Fruit fly (Drosophila melanogaster) whole organism, embryonic: Measurements from ENCODE around the gene Vdup1.
A peak's percentile ranks its signal among the peaks of the same experiment; 100 is the strongest.

ENCODE experiments used
- Aef1 ChIP-seq: fragments of 200-800 bp; sonication (Bioruptor generic); IDR thresholded peaks from 3 replicates; pipeline ENCODE4 v1.3.6; 2022; ENCODE audit warnings: missing biosample characterization, missing genetic modification characterization
- C15 ChIP-seq: fragments of 200-800 bp; sonication (Bioruptor generic); IDR thresholded peaks from 3 replicates; pipeline ENCODE4 v1.3.6; 2022; ENCODE audit warnings: missing biosample characterization, missing genetic modification characterization
- CG10543 ChIP-seq: fragments of 200-800 bp; sonication (Bioruptor generic); optimal IDR thresholded peaks from 3 replicates; lab custom pipeline; 2017; ENCODE audit warnings: missing biosample characterization, mild to moderate bottlenecking, missing genetic modification characterization, moderate library complexity
- CG10959 ChIP-seq: fragments of 200-800 bp; sonication (Bioruptor generic); IDR thresholded peaks from 2 replicates; pipeline ENCODE4 v1.3.6; 2022; ENCODE audit warnings: missing biosample characterization, missing genetic modification characterization
- CG10979 ChIP-seq: fragments of 200-800 bp; sonication (Bioruptor generic); optimal IDR thresholded peaks from 2 replicates; lab custom pipeline; 2018; ENCODE audit warnings: missing biosample characterization, mild to moderate bottlenecking, missing genetic modification characterization, moderate library complexity
- CG12155 ChIP-seq: fragments of 200-800 bp; sonication (Bioruptor generic); optimal IDR thresholded peaks from 3 replicates; lab custom pipeline; 2016; ENCODE audit warnings: missing biosample characterization, missing genetic modification characterization
- CG13424 ChIP-seq: fragments of 200-800 bp; sonication (Bioruptor generic); optimal IDR thresholded peaks from 2 replicates; lab custom pipeline; 2019; ENCODE audit warnings: missing biosample characterization, mild to moderate bottlenecking, missing genetic modification characterization, moderate library complexity
- CG14441 ChIP-seq: fragments of 200-800 bp; sonication (Bioruptor generic); IDR thresholded peaks from 2 replicates; pipeline ENCODE4 v1.3.6; 2022; ENCODE audit warnings: missing biosample characterization, missing genetic modification characterization
- CG14860 ChIP-seq: fragments of 200-800 bp; sonication (Bioruptor generic); IDR thresholded peaks from 3 replicates; pipeline ENCODE4 v1.3.6; 2022; ENCODE audit warnings: missing biosample characterization, missing genetic modification characterization; ENCODE audit not compliant: partially characterized antibody
- CG15269 ChIP-seq: fragments of 200-800 bp; sonication (Bioruptor generic); optimal IDR thresholded peaks from 2 replicates; lab custom pipeline; 2018; ENCODE audit warnings: missing biosample characterization, mild to moderate bottlenecking, missing genetic modification characterization, moderate library complexity
- CG1603 ChIP-seq: fragments of 200-800 bp; sonication (Bioruptor generic); optimal IDR thresholded peaks from 2 replicates; lab custom pipeline; 2019; ENCODE audit warnings: missing biosample characterization, mild to moderate bottlenecking, missing genetic modification characterization, moderate library complexity
- CG17612 ChIP-seq: fragments of 200-800 bp; sonication (Bioruptor generic); IDR thresholded peaks from 2 replicates; pipeline ENCODE4 v1.3.6; 2022; ENCODE audit warnings: missing biosample characterization, missing genetic modification characterization
- CG2120 ChIP-seq: fragments of 200-800 bp; sonication (Bioruptor generic); optimal IDR thresholded peaks from 3 replicates; lab custom pipeline; 2016; ENCODE audit warnings: missing biosample characterization, missing genetic modification characterization
- CG3065 ChIP-seq: fragments of 200-800 bp; sonication (Bioruptor generic); optimal IDR thresholded peaks from 2 replicates; lab custom pipeline; 2016; ENCODE audit warnings: missing biosample characterization, missing genetic modification characterization
- CG31224 ChIP-seq: fragments of 200-800 bp; sonication (Bioruptor generic); IDR thresholded peaks from 2 replicates; pipeline ENCODE4 v1.3.6; 2022; ENCODE audit warnings: missing biosample characterization, missing genetic modification characterization
- CG33213 ChIP-seq: fragments of 200-800 bp; sonication (Bioruptor generic); optimal IDR thresholded peaks from 3 replicates; lab custom pipeline; 2016; ENCODE audit warnings: missing biosample characterization, missing genetic modification characterization
- CG34376 ChIP-seq: fragments of 200-800 bp; sonication (Bioruptor generic); optimal IDR thresholded peaks from 2 replicates; lab custom pipeline; 2018; ENCODE audit warnings: missing biosample characterization, mild to moderate bottlenecking, missing genetic modification characterization
- CG4404 ChIP-seq: fragments of 200-800 bp; sonication (Bioruptor generic); IDR thresholded peaks from 2 replicates; pipeline ENCODE4 v1.3.6; 2022; ENCODE audit warnings: missing biosample characterization, missing genetic modification characterization
- CG6654 ChIP-seq: fragments of 200-800 bp; sonication (Bioruptor generic); optimal IDR thresholded peaks from 2 replicates; lab custom pipeline; 2017; ENCODE audit warnings: missing biosample characterization, mild to moderate bottlenecking, missing genetic modification characterization
- CG6791 ChIP-seq: fragments of 200-800 bp; sonication (Bioruptor generic); IDR thresholded peaks from 3 replicates; pipeline ENCODE4 v1.3.6; 2022; ENCODE audit warnings: missing biosample characterization, missing genetic modification characterization; ENCODE audit not compliant: partially characterized antibody
- CG9727 ChIP-seq: fragments of 200-800 bp; sonication (Bioruptor generic); optimal IDR thresholded peaks from 3 replicates; lab custom pipeline; 2017; ENCODE audit warnings: missing biosample characterization, mild to moderate bottlenecking, missing genetic modification characterization
- D ChIP-seq, 2 experiments: fragments of 200-800 bp in 1 of 2; fragments of >200 bp in 1 of 2; sonication (Bioruptor generic) in 1 of 2; optimal IDR thresholded peaks; 2 replicates in 1 of 2; 3 replicates in 1 of 2; lab custom pipeline; 2017; ENCODE audit warnings: mild to moderate bottlenecking in 1 of 2, missing biosample characterization in 1 of 2, missing genetic modification characterization in 1 of 2, missing genetic modification reagents in 1 of 2
- Dbx ChIP-seq: fragments of 200-800 bp; sonication (Bioruptor generic); IDR thresholded peaks from 3 replicates; pipeline ENCODE4 v1.3.6; 2022; ENCODE audit warnings: missing biosample characterization, missing genetic modification characterization
- Dip2 ChIP-seq: fragments of 200-800 bp; sonication (Bioruptor generic); IDR thresholded peaks from 2 replicates; pipeline ENCODE4 v1.3.6; 2022; ENCODE audit warnings: missing biosample characterization, missing genetic modification characterization
- Dref ChIP-seq: fragments of 200-800 bp; sonication (Bioruptor generic); IDR thresholded peaks from 2 replicates; pipeline ENCODE4 v1.3.6; 2022; ENCODE audit warnings: missing biosample characterization, missing genetic modification characterization
- E2f1 ChIP-seq: fragments of 200-800 bp; sonication (Bioruptor generic); IDR thresholded peaks from 2 replicates; pipeline ENCODE4 v1.3.6; 2022; ENCODE audit warnings: missing biosample characterization, missing genetic modification characterization
- E2f2 ChIP-seq: fragments of 200-800 bp; sonication (Bioruptor generic); IDR thresholded peaks from 2 replicates; pipeline ENCODE4 v1.3.6; 2022; ENCODE audit warnings: missing biosample characterization, missing genetic modification characterization
- HLH3B ChIP-seq: fragments of 200-800 bp; sonication (Bioruptor generic); IDR thresholded peaks from 2 replicates; pipeline ENCODE4 v1.3.6; 2022; ENCODE audit warnings: missing biosample characterization, missing genetic modification characterization
- HLHmδ ChIP-seq: fragments of 200-800 bp; sonication (Bioruptor generic); optimal IDR thresholded peaks from 2 replicates; lab custom pipeline; 2018; ENCODE audit warnings: missing biosample characterization, mild to moderate bottlenecking, missing genetic modification characterization, moderate library complexity
- Hr39 ChIP-seq: fragments of >200 bp; optimal IDR thresholded peaks from 2 replicates; lab custom pipeline; 2017
- MBD-R2 ChIP-seq: fragments of 200-800 bp; sonication (Bioruptor generic); IDR thresholded peaks from 2 replicates; pipeline ENCODE4 v1.3.6; 2022; ENCODE audit warnings: missing biosample characterization, missing genetic modification characterization
- Mes4 ChIP-seq: fragments of 200-800 bp; sonication (Bioruptor generic); optimal IDR thresholded peaks from 2 replicates; lab custom pipeline; 2016; ENCODE audit warnings: missing biosample characterization, missing genetic modification characterization
- Myb ChIP-seq: fragments of 200-800 bp; sonication (Bioruptor generic); optimal IDR thresholded peaks from 2 replicates; lab custom pipeline; 2016; ENCODE audit warnings: missing biosample characterization, missing genetic modification characterization
- Sox102F ChIP-seq: fragments of 200-800 bp; sonication (Bioruptor generic); optimal IDR thresholded peaks from 2 replicates; lab custom pipeline; 2018; ENCODE audit warnings: missing biosample characterization, mild to moderate bottlenecking, missing genetic modification characterization, moderate library complexity
- ci ChIP-seq: fragments of 200-800 bp; sonication (Bioruptor generic); IDR thresholded peaks from 3 replicates; pipeline ENCODE4 v1.3.6; 2022; ENCODE audit warnings: missing biosample characterization, missing genetic modification characterization
- hb ChIP-seq: fragments of 200-800 bp; sonication (Bioruptor generic); IDR thresholded peaks from 3 replicates; pipeline ENCODE4 v1.3.6; 2022; ENCODE audit warnings: missing biosample characterization, missing genetic modification characterization; ENCODE audit not compliant: partially characterized antibody
- hbn ChIP-seq: fragments of 200-800 bp; sonication (Bioruptor generic); IDR thresholded peaks from 2 replicates; pipeline ENCODE4 v1.3.6; 2022; ENCODE audit warnings: missing biosample characterization, missing genetic modification characterization; ENCODE audit not compliant: partially characterized antibody
- hkb ChIP-seq, 2 experiments: fragments of 200-800 bp in 1 of 2; fragments of >200 bp in 1 of 2; sonication (Bioruptor generic) in 1 of 2; IDR thresholded peaks in 1 of 2; optimal IDR thresholded peaks in 1 of 2; 2 replicates each; pipeline versions ENCODE4 v1.3.6 to Lab custom; 2017 to 2022; ENCODE audit warnings: missing biosample characterization in 1 of 2, missing genetic modification characterization in 1 of 2
- hth ChIP-seq: fragments of >200 bp; optimal IDR thresholded peaks from 2 replicates; lab custom pipeline; 2017; ENCODE audit warnings: inconsistent platforms
- insv ChIP-seq, 2 experiments: fragments of 200-800 bp; sonication (Bioruptor generic); optimal IDR thresholded peaks; 3 replicates each; lab custom pipeline; 2016 to 2018; ENCODE audit warnings: missing biosample characterization in 2 of 2, missing genetic modification characterization in 2 of 2
- lmd ChIP-seq: fragments of 200-800 bp; sonication (Bioruptor generic); IDR thresholded peaks from 2 replicates; pipeline ENCODE4 v1.3.6; 2022; ENCODE audit warnings: missing biosample characterization, missing genetic modification characterization
- nau ChIP-seq: fragments of 200-800 bp; sonication (Bioruptor generic); optimal IDR thresholded peaks from 3 replicates; lab custom pipeline; 2017; ENCODE audit warnings: missing biosample characterization, mild to moderate bottlenecking, missing genetic modification characterization, missing genetic modification reagents
- org-1 ChIP-seq: fragments of 200-800 bp; sonication (Bioruptor generic); optimal IDR thresholded peaks from 2 replicates; lab custom pipeline; 2017; ENCODE audit warnings: missing biosample characterization, missing genetic modification characterization
- pnt ChIP-seq: fragments of 200-800 bp; sonication (Bioruptor generic); optimal IDR thresholded peaks from 3 replicates; lab custom pipeline; 2016; ENCODE audit warnings: missing biosample characterization, missing genetic modification characterization
- run ChIP-seq: fragments of 200-800 bp; sonication (Bioruptor generic); optimal IDR thresholded peaks from 3 replicates; lab custom pipeline; 2018; ENCODE audit warnings: missing biosample characterization, mild to moderate bottlenecking, missing genetic modification characterization
- salm ChIP-seq: fragments of 200-800 bp; sonication (Bioruptor generic); optimal IDR thresholded peaks from 2 replicates; lab custom pipeline; 2018; ENCODE audit warnings: missing biosample characterization, mild to moderate bottlenecking, missing genetic modification characterization
- schlank ChIP-seq: fragments of 200-800 bp; sonication (Bioruptor generic); optimal IDR thresholded peaks from 2 replicates; lab custom pipeline; 2018; ENCODE audit warnings: missing biosample characterization, mild to moderate bottlenecking, missing genetic modification characterization
- scrt ChIP-seq: fragments of 200-800 bp; sonication (Bioruptor generic); optimal IDR thresholded peaks from 2 replicates; lab custom pipeline; 2018; ENCODE audit warnings: missing biosample characterization, mild to moderate bottlenecking, missing genetic modification characterization, moderate library complexity
- zen ChIP-seq: fragments of 200-800 bp; sonication (Bioruptor generic); optimal IDR thresholded peaks from 3 replicates; lab custom pipeline; 2018; ENCODE audit warnings: missing biosample characterization, mild to moderate bottlenecking, missing genetic modification characterization, moderate library complexity

The Vdup1 gene

DNA sequence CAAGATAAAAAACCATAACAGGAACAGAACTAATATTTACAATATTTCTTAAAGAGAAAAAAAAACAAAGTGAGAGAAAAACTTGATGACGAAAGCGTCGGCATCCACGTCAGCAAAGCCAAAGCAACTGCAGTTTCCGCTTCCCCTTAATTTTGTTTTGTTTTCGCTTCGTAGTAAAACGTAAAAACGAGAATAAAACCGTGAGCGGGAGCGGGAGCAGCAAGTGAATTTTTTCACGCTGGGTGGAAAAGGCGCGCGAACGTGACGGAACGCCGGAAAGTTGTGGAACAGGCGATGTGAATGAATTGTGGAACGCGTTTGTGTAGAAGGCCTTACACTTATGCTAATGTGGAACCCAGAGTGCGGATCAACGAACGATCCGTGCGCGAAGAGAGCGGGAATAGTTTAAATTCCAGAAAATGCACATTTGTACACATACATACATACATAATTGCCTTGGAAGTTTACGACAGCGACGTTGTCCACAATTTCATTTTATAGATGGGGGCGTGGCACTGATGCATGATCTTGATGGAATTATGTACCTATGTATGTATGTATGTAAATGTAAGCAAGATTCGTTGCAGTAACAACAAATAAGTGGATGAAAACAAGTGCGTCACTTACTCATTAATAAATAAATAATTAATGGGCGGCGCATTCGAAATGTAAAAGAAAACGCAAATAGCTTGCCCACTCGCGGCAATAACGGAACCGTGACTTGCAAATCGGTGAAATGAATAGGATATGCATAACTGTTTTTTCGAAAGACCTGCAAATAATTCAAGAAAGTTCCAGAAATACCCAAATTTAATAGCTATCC lies 50.3 kb downstream of the Vdup1 start (continued):
- TF ChIP-seq CG14860 (GFP tag; lab: Robert Waterston, UW) (no peak), CG33213 (no peak), CG4404 (no peak), ci (GFP tag; lab: Robert Waterston, UW) (peak; percentile 59; the same call in 2 of the 3 replicates), Myb (GFP tag; lab: Kevin White, UChicago) (no peak), CG34376 (GFP tag; lab: Kevin White, UChicago) (peak; percentile 46), hth (no peak), hbn (GFP tag; lab: Robert Waterston, UW) (no peak), C15 (GFP tag; lab: Robert Waterston, UW) (no peak), zen (peak; percentile 24), CG2120 (no peak), CG17612 (GFP tag; lab: Robert Waterston, UW) (no peak), CG15269 (tag; lab: Kevin White, UChicago) (no peak), CG31224 (GFP tag; lab: Robert Waterston, UW) (no peak), CG13424 (tag; lab: Kevin White, UChicago) (no peak), scrt (GFP tag; lab: Kevin White, UChicago) (no peak), CG3065 (peak; percentile 93), CG6654 (no peak), CG9727 (GFP tag; lab: Kevin White, UChicago) (peak; percentile 5), E2f1 (GFP tag; lab: Robert Waterston, UW) (peak; percentile 42; the same call in 1 of the 2 replicates), Dip2 (GFP tag; lab: Robert Waterston, UW) (no peak), salm (tag; lab: Kevin White, UChicago) (no peak), Dbx (GFP tag; lab: Robert Waterston, UW) (no peak), Dref (no peak), CG12155 (no peak), org-1 (GFP tag; lab: Kevin White, UChicago) (no peak), hkb (optimal IDR thresholded peaks at IDR 0.05; lab: Kevin White, UChicago) (no peak), hkb (GFP tag; IDR thresholded peaks at IDR 0.05; lab: Robert Waterston, UW) (peak; percentile 48), CG1603 (tag; lab: Kevin White, UChicago) (peak; percentile 21), HLHmδ (no peak), MBD-R2 (GFP tag; lab: Robert Waterston, UW) (no peak), hb (GFP tag; lab: Robert Waterston, UW) (no peak), CG10959 (no peak), pnt (GFP tag; lab: Kevin White, UChicago) (no peak), nau (GFP tag; lab: Kevin White, UChicago) (no peak), insv (GFP tag; optimal IDR thresholded peaks at IDR 0.05; lab: Kevin White, UChicago) (no peak), CG6791 (GFP tag; lab: Robert Waterston, UW) (no peak), run (tag; lab: Kevin White, UChicago) (no peak), D (optimal IDR thresholded peaks at IDR 0.05; lab: Kevin White, UChicago) (no peak), D (GFP tag; optimal IDR thresholded peaks at IDR 0.05; lab: Kevin White, UChicago) (no peak), lmd (GFP tag; lab: Robert Waterston, UW) (no peak), CG10543 (GFP tag; lab: Kevin White, UChicago) (peak; percentile 28), CG14441 (GFP tag; lab: Robert Waterston, UW) (no peak), E2f2 (GFP tag; lab: Robert Waterston, UW) (no peak), Aef1 (GFP tag; lab: Robert Waterston, UW) (no peak), Hr39 (lab: Kevin White, UChicago) (no peak), HLH3B (no peak), CG10979 (tag; lab: Kevin White, UChicago) (no peak), Sox102F (GFP tag; lab: Kevin White, UChicago) (no peak), Mes4 (GFP tag; lab: Kevin White, UChicago) (no peak), schlank (tag; lab: Kevin White, UChicago) (no peak)
